Fruit fly (Drosophila melanogaster) whole organism, embryonic: ENCODE data around the gene Nasp.

Experiments
- Aef1 ChIP-seq: fragments of 200-800 bp; sonication (Bioruptor generic); IDR thresholded peaks from 3 replicates; pipeline ENCODE4 v1.3.6; 2022; ENCODE audit warnings: missing biosample characterization, missing genetic modification characterization
- BEAF-32 ChIP-seq: fragments of 200-800 bp; sonication (Bioruptor generic); optimal IDR thresholded peaks from 3 replicates; lab custom pipeline; 2017; ENCODE audit warnings: missing biosample characterization, missing genetic modification characterization, mild to moderate bottlenecking, moderate library complexity, missing genetic modification reagents
- Bgb ChIP-seq: fragments of 200-800 bp; sonication (Bioruptor generic); IDR thresholded peaks from 2 replicates; pipeline ENCODE4 v1.3.6; 2022; ENCODE audit warnings: missing biosample characterization, missing genetic modification characterization; ENCODE audit not compliant: partially characterized antibody
- CG1024 ChIP-seq: fragments of 200-800 bp; sonication (Bioruptor generic); IDR thresholded peaks from 2 replicates; pipeline ENCODE4 v1.3.6; 2022; ENCODE audit warnings: missing biosample characterization, missing genetic modification characterization
- CG10959 ChIP-seq: fragments of 200-800 bp; sonication (Bioruptor generic); IDR thresholded peaks from 2 replicates; pipeline ENCODE4 v1.3.6; 2022; ENCODE audit warnings: missing biosample characterization, missing genetic modification characterization
- CG12236 ChIP-seq: fragments of 200-800 bp; sonication (Bioruptor generic); optimal IDR thresholded peaks from 2 replicates; lab custom pipeline; 2016; ENCODE audit warnings: missing biosample characterization, missing genetic modification characterization
- CG12659 ChIP-seq: fragments of 200-800 bp; sonication (Bioruptor generic); optimal IDR thresholded peaks from 3 replicates; lab custom pipeline; 2017; ENCODE audit warnings: mild to moderate bottlenecking, missing biosample characterization, missing genetic modification reagents, missing genetic modification characterization
- CG15601 ChIP-seq: fragments of 200-800 bp; sonication (Bioruptor generic); optimal IDR thresholded peaks from 3 replicates; lab custom pipeline; 2019; ENCODE audit warnings: missing biosample characterization, mild to moderate bottlenecking, missing genetic modification characterization, moderate library complexity
- CG17361 ChIP-seq: fragments of 200-800 bp; sonication (Bioruptor generic); IDR thresholded peaks from 3 replicates; pipeline ENCODE4 v1.3.6; 2022; ENCODE audit warnings: missing biosample characterization, missing genetic modification characterization
- CG17568 ChIP-seq: fragments of 200-800 bp; sonication (Bioruptor generic); optimal IDR thresholded peaks from 2 replicates; lab custom pipeline; 2018; ENCODE audit warnings: missing biosample characterization, mild to moderate bottlenecking, missing genetic modification characterization, moderate library complexity
- CG17612 ChIP-seq: fragments of 200-800 bp; sonication (Bioruptor generic); IDR thresholded peaks from 2 replicates; pipeline ENCODE4 v1.3.6; 2022; ENCODE audit warnings: missing biosample characterization, missing genetic modification characterization
- CG2712 ChIP-seq: fragments of 200-800 bp; optimal IDR thresholded peaks from 3 replicates; lab custom pipeline; 2019; ENCODE audit warnings: missing biosample characterization, mild to moderate bottlenecking, missing genetic modification characterization, moderate library complexity
- CG4360 ChIP-seq: fragments of 200-800 bp; sonication (Bioruptor generic); IDR thresholded peaks from 2 replicates; pipeline ENCODE4 v1.3.6; 2022; ENCODE audit warnings: missing biosample characterization, missing genetic modification characterization
- CG5245 ChIP-seq: fragments of 200-800 bp; sonication (Bioruptor generic); optimal IDR thresholded peaks from 3 replicates; lab custom pipeline; 2016; ENCODE audit warnings: missing biosample characterization, missing genetic modification characterization
- CG5953 ChIP-seq: fragments of 200-800 bp; sonication (Bioruptor generic); IDR thresholded peaks from 2 replicates; pipeline ENCODE4 v1.3.6; 2022; ENCODE audit warnings: missing biosample characterization, missing genetic modification characterization
- CG7745 ChIP-seq: fragments of 200-800 bp; sonication (Bioruptor generic); optimal IDR thresholded peaks from 2 replicates; lab custom pipeline; 2018; ENCODE audit warnings: missing biosample characterization, mild to moderate bottlenecking, missing genetic modification characterization, moderate library complexity
- CG7786 ChIP-seq: fragments of 200-800 bp; sonication (Bioruptor generic); optimal IDR thresholded peaks from 2 replicates; lab custom pipeline; 2016; ENCODE audit warnings: missing biosample characterization, missing genetic modification characterization
- CG8281 ChIP-seq: fragments of 200-800 bp; sonication (Bioruptor generic); optimal IDR thresholded peaks from 2 replicates; lab custom pipeline; 2018; ENCODE audit warnings: missing biosample characterization, mild to moderate bottlenecking, missing genetic modification characterization, moderate library complexity
- CG8359 ChIP-seq: fragments of 200-800 bp; sonication (Bioruptor generic); optimal IDR thresholded peaks from 2 replicates; lab custom pipeline; 2017; ENCODE audit warnings: missing biosample characterization, mild to moderate bottlenecking, missing genetic modification characterization, borderline replicate concordance
- CG8388 ChIP-seq: fragments of 200-800 bp; sonication (Bioruptor generic); optimal IDR thresholded peaks from 2 replicates; lab custom pipeline; 2019; ENCODE audit warnings: missing biosample characterization, mild to moderate bottlenecking, missing genetic modification characterization, moderate library complexity
- CG9437 ChIP-seq: fragments of 200-800 bp; sonication (Bioruptor generic); optimal IDR thresholded peaks from 2 replicates; lab custom pipeline; 2018; ENCODE audit warnings: missing biosample characterization, mild to moderate bottlenecking, missing genetic modification characterization
- CG9932 ChIP-seq: fragments of 200-800 bp; sonication (Bioruptor generic); IDR thresholded peaks from 2 replicates; pipeline ENCODE4 v1.3.6; 2022; ENCODE audit warnings: missing biosample characterization, missing genetic modification characterization
- CkIIα-i1 ChIP-seq: fragments of 200-800 bp; sonication (Bioruptor generic); IDR thresholded peaks from 2 replicates; pipeline ENCODE4 v1.3.6; 2022; ENCODE audit warnings: missing biosample characterization, missing genetic modification characterization
- Ets65A ChIP-seq: fragments of 200-800 bp; sonication (Bioruptor generic); peaks from one replicate; lab custom pipeline; 2016; ENCODE audit warnings: missing biosample characterization, missing genetic modification characterization
- Six4 ChIP-seq: fragments of 200-800 bp; sonication (Bioruptor generic); optimal IDR thresholded peaks from 2 replicates; lab custom pipeline; 2016; ENCODE audit warnings: missing biosample characterization, missing genetic modification characterization
- Vsx1 ChIP-seq: fragments of 200-800 bp; sonication (Bioruptor generic); optimal IDR thresholded peaks from 2 replicates; lab custom pipeline; 2017; ENCODE audit warnings: missing biosample characterization, mild to moderate bottlenecking, missing genetic modification characterization, missing genetic modification reagents
- ac ChIP-seq: fragments of 200-800 bp; sonication (Bioruptor generic); optimal IDR thresholded peaks from 3 replicates; lab custom pipeline; 2017; ENCODE audit warnings: missing biosample characterization, mild to moderate bottlenecking, missing genetic modification characterization
- aop ChIP-seq: fragments of 200-800 bp; sonication (Bioruptor generic); IDR thresholded peaks from 2 replicates; pipeline ENCODE4 v1.3.6; 2022; ENCODE audit warnings: missing biosample characterization, missing genetic modification characterization
- bbx ChIP-seq: fragments of 200-800 bp; sonication (Bioruptor generic); IDR thresholded peaks from 2 replicates; pipeline ENCODE4 v1.3.6; 2022; ENCODE audit warnings: missing biosample characterization, missing genetic modification characterization; ENCODE audit not compliant: partially characterized antibody
- crol ChIP-seq: fragments of 200-800 bp; sonication (Bioruptor generic); IDR thresholded peaks from 2 replicates; pipeline ENCODE4 v1.3.6; 2022; ENCODE audit warnings: missing biosample characterization, missing genetic modification characterization
- cwo ChIP-seq: fragments of 200-800 bp; sonication (Bioruptor generic); optimal IDR thresholded peaks from 3 replicates; lab custom pipeline; 2017; ENCODE audit warnings: missing biosample characterization, missing genetic modification characterization, mild to moderate bottlenecking, moderate library complexity, missing genetic modification reagents
- dmrt11E ChIP-seq: fragments of 200-800 bp; sonication (Bioruptor generic); optimal IDR thresholded peaks from 3 replicates; lab custom pipeline; 2018; ENCODE audit warnings: missing biosample characterization, mild to moderate bottlenecking, missing genetic modification characterization, moderate library complexity
- exex ChIP-seq: fragments of 200-800 bp; sonication (Bioruptor generic); optimal IDR thresholded peaks from 4 replicates; lab custom pipeline; 2018; ENCODE audit warnings: missing biosample characterization, mild to moderate bottlenecking, missing genetic modification characterization, moderate library complexity
- fd102C ChIP-seq: fragments of 200-800 bp; sonication (Bioruptor generic); optimal IDR thresholded peaks from 2 replicates; lab custom pipeline; 2018; ENCODE audit warnings: missing biosample characterization, mild to moderate bottlenecking, missing genetic modification characterization, moderate library complexity
- fu2 ChIP-seq: fragments of 200-800 bp; sonication (Bioruptor generic); optimal IDR thresholded peaks from 2 replicates; lab custom pipeline; 2016; ENCODE audit warnings: missing biosample characterization, missing genetic modification characterization
- hkb ChIP-seq, 2 experiments: fragments of 200-800 bp in 1 of 2; fragments of >200 bp in 1 of 2; sonication (Bioruptor generic) in 1 of 2; IDR thresholded peaks in 1 of 2; optimal IDR thresholded peaks in 1 of 2; 2 replicates each; pipeline versions ENCODE4 v1.3.6 to Lab custom; 2017 to 2022; ENCODE audit warnings: missing biosample characterization in 1 of 2, missing genetic modification characterization in 1 of 2
- kah ChIP-seq: fragments of 200-800 bp; sonication (Bioruptor generic); optimal IDR thresholded peaks from 2 replicates; lab custom pipeline; 2018; ENCODE audit warnings: missing biosample characterization, mild to moderate bottlenecking, missing genetic modification characterization
- lilli ChIP-seq: fragments of 200-800 bp; sonication (Bioruptor generic); optimal IDR thresholded peaks from 3 replicates; lab custom pipeline; 2016; ENCODE audit warnings: missing biosample characterization, missing genetic modification characterization
- odd ChIP-seq: fragments of 200-800 bp; sonication (Bioruptor generic); optimal IDR thresholded peaks from 2 replicates; lab custom pipeline; 2017; ENCODE audit warnings: missing biosample characterization, mild to moderate bottlenecking, missing genetic modification characterization
- onecut ChIP-seq: fragments of 200-800 bp; sonication (Bioruptor generic); IDR thresholded peaks from 2 replicates; pipeline ENCODE4 v1.3.6; 2022; ENCODE audit warnings: missing biosample characterization, missing genetic modification characterization
- rib ChIP-seq: fragments of 200-800 bp; sonication (Bioruptor generic); IDR thresholded peaks from 2 replicates; pipeline ENCODE4 v1.3.6; 2022; ENCODE audit warnings: missing biosample characterization, missing genetic modification characterization
- sens-2 ChIP-seq: fragments of 200-800 bp; sonication (Bioruptor generic); IDR thresholded peaks from 2 replicates; pipeline ENCODE4 v1.3.6; 2022; ENCODE audit warnings: missing biosample characterization, missing genetic modification characterization
- shn ChIP-seq: fragments of 200-800 bp; sonication (Bioruptor generic); optimal IDR thresholded peaks from 3 replicates; lab custom pipeline; 2016; ENCODE audit warnings: missing biosample characterization, missing genetic modification characterization
- sima ChIP-seq: fragments of 200-800 bp; sonication (Bioruptor generic); optimal IDR thresholded peaks from 2 replicates; lab custom pipeline; 2016; ENCODE audit warnings: missing biosample characterization, missing genetic modification characterization
- ssp ChIP-seq: fragments of 200-800 bp; sonication (Bioruptor generic); IDR thresholded peaks from 2 replicates; pipeline ENCODE4 v1.3.6; 2022; ENCODE audit warnings: missing biosample characterization, missing genetic modification characterization
- tup ChIP-seq: fragments of 200-800 bp; sonication (Bioruptor generic); optimal IDR thresholded peaks from 2 replicates; lab custom pipeline; 2016; ENCODE audit warnings: missing biosample characterization, mild to moderate bottlenecking, missing genetic modification characterization, moderate library complexity
- wdn ChIP-seq: fragments of 200-800 bp; sonication (Bioruptor generic); IDR thresholded peaks from 2 replicates; pipeline ENCODE4 v1.3.6; 2022; ENCODE audit warnings: missing biosample characterization, missing genetic modification characterization
- yki ChIP-seq: fragments of >200 bp; optimal IDR thresholded peaks from 3 replicates; lab custom pipeline; 2018
- zen ChIP-seq: fragments of 200-800 bp; sonication (Bioruptor generic); optimal IDR thresholded peaks from 3 replicates; lab custom pipeline; 2018; ENCODE audit warnings: missing biosample characterization, mild to moderate bottlenecking, missing genetic modification characterization, moderate library complexity
- zen2 ChIP-seq: fragments of 200-800 bp; sonication (Bioruptor generic); IDR thresholded peaks from 3 replicates; pipeline ENCODE4 v1.3.6; 2022; ENCODE audit warnings: missing biosample characterization, missing genetic modification characterization; ENCODE audit not compliant: partially characterized antibody

The Nasp gene

DNA sequence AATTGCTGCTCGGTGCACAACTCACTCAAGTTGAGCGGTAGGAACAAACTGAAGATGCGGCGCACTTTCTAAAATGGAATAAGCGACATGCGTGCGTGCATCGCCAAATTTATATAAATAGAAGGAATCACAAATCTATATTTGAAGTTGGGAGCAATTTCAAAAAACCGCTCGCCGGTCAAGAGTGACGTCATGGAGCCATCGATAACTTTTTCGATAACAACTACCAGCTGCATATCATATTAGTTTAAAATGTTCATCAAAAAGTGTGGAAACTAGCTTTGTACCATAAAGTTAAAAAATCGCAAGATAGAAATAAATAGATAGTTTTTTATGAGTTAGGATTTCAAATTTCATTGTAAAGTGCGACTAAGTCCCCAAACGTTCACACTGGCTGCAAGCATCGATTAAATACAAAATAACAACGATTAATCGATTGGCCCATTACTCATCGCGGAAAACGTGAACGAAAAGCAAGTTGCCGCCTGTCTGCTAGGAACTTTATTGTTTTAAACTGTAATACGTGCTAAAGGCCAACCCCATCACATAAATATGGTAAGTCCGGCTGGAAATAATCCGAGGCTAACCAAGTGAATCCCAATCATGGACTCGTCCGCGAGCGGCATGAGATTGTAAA lies 53.6 kb downstream of the Nasp start, which contains the start of the genes Pif1A, Pif1B and CCT7 (continued):
- TF ChIP-seq CG8281 (tag; lab: Kevin White, UChicago) (no peak), CG2712 (tag; lab: Kevin White, UChicago) (peak; percentile 29), CG9932 (no peak), CG9437 (peak; percentile 28), CG17612 (GFP tag; lab: Robert Waterston, UW) (no peak), BEAF-32 (GFP tag; lab: Kevin White, UChicago) (peak; percentile 94), CG17361 (peak; percentile 38; the same call in 1 of the 3 replicates), shn (peak; percentile 10), CG10959 (GFP tag; lab: Robert Waterston, UW) (no peak), zen2 (GFP tag; lab: Robert Waterston, UW) (peak; percentile 88), aop (GFP tag; lab: Robert Waterston, UW) (no peak), CG12659 (GFP tag; lab: Kevin White, UChicago) (peak; percentile 53), cwo (GFP tag; lab: Kevin White, UChicago) (no peak), Ets65A (no peak), CG15601 (tag; lab: Kevin White, UChicago) (peak; percentile 24), CG8388 (GFP tag; lab: Kevin White, UChicago) (no peak), tup (GFP tag; lab: Kevin White, UChicago) (no peak), ssp (GFP tag; lab: Robert Waterston, UW) (no peak), ac (GFP tag; lab: Kevin White, UChicago) (no peak), yki (lab: Kevin White, UChicago) (no peak), Aef1 (GFP tag; lab: Robert Waterston, UW) (no peak), rib (GFP tag; lab: Robert Waterston, UW) (no peak), CG5245 (no peak), zen (tag; lab: Kevin White, UChicago) (no peak), exex (tag; lab: Kevin White, UChicago) (peak; percentile 24), Vsx1 (no peak), lilli (GFP tag; lab: Kevin White, UChicago) (peak; percentile 53), CG7745 (tag; lab: Kevin White, UChicago) (no peak), sima (no peak), dmrt11E (tag; lab: Kevin White, UChicago) (peak; percentile 8), Six4 (GFP tag; lab: Kevin White, UChicago) (no peak), CkIIα-i1 (no peak), CG4360 (GFP tag; lab: Robert Waterston, UW) (no peak), CG1024 (GFP tag; lab: Robert Waterston, UW) (no peak), wdn (GFP tag; lab: Robert Waterston, UW) (no peak), CG7786 (no peak), CG12236 (no peak), fu2 (GFP tag; lab: Kevin White, UChicago) (no peak), sens-2 (no peak), Bgb (GFP tag; lab: Robert Waterston, UW) (peak; percentile 92), crol (no peak), odd (GFP tag; lab: Kevin White, UChicago) (no peak), bbx (GFP tag; lab: Robert Waterston, UW) (peak; percentile 87), fd102C (GFP tag; lab: Kevin White, UChicago) (no peak), CG8359 (GFP tag; lab: Kevin White, UChicago) (no peak), hkb (optimal IDR thresholded peaks at IDR 0.05; lab: Kevin White, UChicago) (peak; percentile 37), hkb (GFP tag; IDR thresholded peaks at IDR 0.05; lab: Robert Waterston, UW) (0 out of 2 replicates have a peak, but pooled peaks have one; percentile 8), CG5953 (GFP tag; lab: Robert Waterston, UW) (no peak), CG17568 (GFP tag; lab: Kevin White, UChicago) (no peak), kah (no peak), onecut (GFP tag; lab: Robert Waterston, UW) (no peak)
